Fruit fly (Drosophila melanogaster) whole organism, embryonic: Measurements from ENCODE around the gene pkaap.

ENCODE experiments used
- Atf6 ChIP-seq: fragments of 200-800 bp; sonication (Bioruptor generic); IDR thresholded peaks from 2 replicates; pipeline ENCODE4 v1.3.6; 2022; ENCODE audit warnings: missing biosample characterization, missing genetic modification characterization
- CG10147 ChIP-seq: fragments of 200-800 bp; sonication (Bioruptor generic); optimal IDR thresholded peaks from 2 replicates; lab custom pipeline; 2019; ENCODE audit warnings: missing biosample characterization, mild to moderate bottlenecking, missing genetic modification characterization, moderate library complexity
- CG11696 ChIP-seq: fragments of 200-800 bp; sonication (Bioruptor generic); IDR thresholded peaks from 2 replicates; pipeline ENCODE4 v1.3.6; 2022; ENCODE audit warnings: missing biosample characterization, missing genetic modification characterization
- CG12219 ChIP-seq: fragments of 200-800 bp; sonication (Bioruptor generic); optimal IDR thresholded peaks from 3 replicates; lab custom pipeline; 2018; ENCODE audit warnings: missing biosample characterization, mild to moderate bottlenecking, missing genetic modification characterization
- CG1233 ChIP-seq: fragments of 200-800 bp; sonication (Bioruptor generic); optimal IDR thresholded peaks from 4 replicates; lab custom pipeline; 2018; ENCODE audit warnings: missing biosample characterization, mild to moderate bottlenecking, missing genetic modification characterization
- CG12744 ChIP-seq: fragments of 200-800 bp; sonication (Bioruptor generic); optimal IDR thresholded peaks from 2 replicates; lab custom pipeline; 2016; ENCODE audit warnings: missing biosample characterization, missing genetic modification characterization
- CG13894 ChIP-seq: fragments of 200-800 bp; sonication (Bioruptor generic); optimal IDR thresholded peaks from 3 replicates; lab custom pipeline; 2018; ENCODE audit warnings: missing biosample characterization, mild to moderate bottlenecking, missing genetic modification characterization, moderate library complexity
- CG1647 ChIP-seq: fragments of 200-800 bp; sonication (Bioruptor generic); optimal IDR thresholded peaks from 3 replicates; lab custom pipeline; 2016; ENCODE audit warnings: missing biosample characterization, missing genetic modification characterization
- CG1832 ChIP-seq: fragments of 200-800 bp; sonication (Bioruptor generic); optimal IDR thresholded peaks from 2 replicates; lab custom pipeline; 2017; ENCODE audit warnings: missing biosample characterization, mild to moderate bottlenecking, missing genetic modification characterization, inconsistent platforms
- CG31441 ChIP-seq: fragments of 200-800 bp; sonication (Bioruptor generic); IDR thresholded peaks from 2 replicates; pipeline ENCODE4 v1.3.6; 2022; ENCODE audit warnings: missing biosample characterization, missing genetic modification characterization
- CG33557 ChIP-seq: fragments of 200-800 bp; sonication (Bioruptor generic); optimal IDR thresholded peaks from 2 replicates; lab custom pipeline; 2019; ENCODE audit warnings: missing biosample characterization, mild to moderate bottlenecking, missing genetic modification characterization, moderate library complexity
- CG4360 ChIP-seq: fragments of 200-800 bp; sonication (Bioruptor generic); IDR thresholded peaks from 2 replicates; pipeline ENCODE4 v1.3.6; 2022; ENCODE audit warnings: missing biosample characterization, missing genetic modification characterization
- CG4707 ChIP-seq: fragments of 200-800 bp; sonication (Bioruptor generic); optimal IDR thresholded peaks from 2 replicates; lab custom pipeline; 2018; ENCODE audit warnings: missing biosample characterization, mild to moderate bottlenecking, missing genetic modification characterization, moderate library complexity
- CG4730 ChIP-seq: fragments of 200-800 bp; sonication (Bioruptor generic); IDR thresholded peaks from 2 replicates; pipeline ENCODE4 v1.3.6; 2022; ENCODE audit warnings: missing biosample characterization, missing genetic modification characterization
- CG6254 ChIP-seq: fragments of 200-800 bp; sonication (Bioruptor generic); optimal IDR thresholded peaks from 3 replicates; lab custom pipeline; 2017; ENCODE audit warnings: mild to moderate bottlenecking, missing biosample characterization, missing genetic modification reagents, missing genetic modification characterization
- CG7372 ChIP-seq: fragments of 200-800 bp; sonication (Bioruptor generic); IDR thresholded peaks from 2 replicates; pipeline ENCODE4 v1.3.6; 2022; ENCODE audit warnings: missing biosample characterization, missing genetic modification characterization
- CG7928 ChIP-seq: fragments of 200-800 bp; sonication (Bioruptor generic); optimal IDR thresholded peaks from 2 replicates; lab custom pipeline; 2017; ENCODE audit warnings: missing biosample characterization, mild to moderate bottlenecking, missing genetic modification characterization
- CG8089 ChIP-seq: fragments of 200-800 bp; sonication (Bioruptor generic); optimal IDR thresholded peaks from 3 replicates; lab custom pipeline; 2016; ENCODE audit warnings: missing biosample characterization, missing genetic modification characterization
- CG8765 ChIP-seq: fragments of 200-800 bp; sonication (Bioruptor generic); IDR thresholded peaks from 2 replicates; pipeline ENCODE4 v1.3.6; 2022; ENCODE audit warnings: missing biosample characterization, missing genetic modification characterization
- Dip2 ChIP-seq: fragments of 200-800 bp; sonication (Bioruptor generic); IDR thresholded peaks from 2 replicates; pipeline ENCODE4 v1.3.6; 2022; ENCODE audit warnings: missing biosample characterization, missing genetic modification characterization
- HLH3B ChIP-seq: fragments of 200-800 bp; sonication (Bioruptor generic); IDR thresholded peaks from 2 replicates; pipeline ENCODE4 v1.3.6; 2022; ENCODE audit warnings: missing biosample characterization, missing genetic modification characterization
- HLH54F ChIP-seq: fragments of 200-800 bp; sonication (Bioruptor generic); optimal IDR thresholded peaks from 3 replicates; lab custom pipeline; 2016; ENCODE audit warnings: missing biosample characterization, missing genetic modification characterization
- HmgD ChIP-seq: fragments of 200-800 bp; sonication (Bioruptor generic); optimal IDR thresholded peaks from 3 replicates; lab custom pipeline; 2016; ENCODE audit warnings: missing biosample characterization, missing genetic modification characterization
- MTF-1 ChIP-seq: fragments of 200-800 bp; sonication (Bioruptor generic); optimal IDR thresholded peaks from 2 replicates; lab custom pipeline; 2018; ENCODE audit warnings: missing biosample characterization, mild to moderate bottlenecking, missing genetic modification characterization, borderline replicate concordance
- Nf-YB ChIP-seq: fragments of 200-800 bp; sonication (Bioruptor generic); optimal IDR thresholded peaks from 3 replicates; lab custom pipeline; 2019; ENCODE audit warnings: missing biosample characterization, mild to moderate bottlenecking, missing genetic modification characterization, moderate library complexity
- Oaz ChIP-seq: fragments of 200-800 bp; sonication (Bioruptor generic); IDR thresholded peaks from 2 replicates; pipeline ENCODE4 v1.3.6; 2022; ENCODE audit warnings: missing biosample characterization, missing genetic modification characterization
- Rx ChIP-seq: fragments of 200-800 bp; sonication (Bioruptor generic); IDR thresholded peaks from 2 replicates; pipeline ENCODE4 v1.3.6; 2022; ENCODE audit warnings: missing biosample characterization, missing genetic modification characterization
- Sin3A ChIP-seq: fragments of >200 bp; optimal IDR thresholded peaks from 2 replicates; lab custom pipeline; 2018
- Six4 ChIP-seq: fragments of 200-800 bp; sonication (Bioruptor generic); optimal IDR thresholded peaks from 2 replicates; lab custom pipeline; 2016; ENCODE audit warnings: missing biosample characterization, missing genetic modification characterization
- Spps ChIP-seq: fragments of 200-800 bp; sonication (Bioruptor generic); optimal IDR thresholded peaks from 2 replicates; lab custom pipeline; 2018; ENCODE audit warnings: missing biosample characterization, mild to moderate bottlenecking, missing genetic modification characterization
- Ssrp ChIP-seq: fragments of 200-800 bp; sonication (Bioruptor generic); optimal IDR thresholded peaks from 2 replicates; lab custom pipeline; 2018; ENCODE audit warnings: missing biosample characterization, mild to moderate bottlenecking, missing genetic modification characterization, moderate library complexity
- ap ChIP-seq: fragments of 200-800 bp; sonication (Bioruptor generic); IDR thresholded peaks from 2 replicates; pipeline ENCODE4 v1.3.6; 2022; ENCODE audit warnings: missing biosample characterization, missing genetic modification characterization
- bigmax ChIP-seq: fragments of 200-800 bp; sonication (Bioruptor generic); optimal IDR thresholded peaks from 2 replicates; lab custom pipeline; 2018; ENCODE audit warnings: missing biosample characterization, mild to moderate bottlenecking, missing genetic modification characterization
- cad ChIP-seq: fragments of >200 bp; optimal IDR thresholded peaks from 2 replicates; lab custom pipeline; 2017; ENCODE audit warnings: missing biosample characterization, missing genetic modification characterization
- caup ChIP-seq: fragments of 200-800 bp; sonication (Bioruptor generic); optimal IDR thresholded peaks from 3 replicates; lab custom pipeline; 2017; ENCODE audit warnings: missing biosample characterization, mild to moderate bottlenecking, missing genetic modification characterization, moderate library complexity; ENCODE audit not compliant: severe bottlenecking
- chinmo ChIP-seq: fragments of 200-800 bp; sonication (Bioruptor generic); IDR thresholded peaks from 4 replicates; pipeline ENCODE4 v1.3.6; 2022; ENCODE audit warnings: missing biosample characterization, missing genetic modification characterization; ENCODE audit not compliant: partially characterized antibody
- chm ChIP-seq: fragments of 200-800 bp; sonication (Bioruptor generic); IDR thresholded peaks from 2 replicates; pipeline ENCODE4 v1.3.6; 2022; ENCODE audit warnings: missing biosample characterization, missing genetic modification characterization
- crp ChIP-seq, 2 experiments: fragments of 200-800 bp; sonication (Bioruptor generic); optimal IDR thresholded peaks; 2 replicates in 1 of 2; 3 replicates in 1 of 2; lab custom pipeline; 2017; ENCODE audit warnings: missing biosample characterization in 2 of 2, missing genetic modification characterization in 2 of 2, mild to moderate bottlenecking in 1 of 2, moderate library complexity in 1 of 2
- dimm ChIP-seq: fragments of 200-800 bp; sonication (Bioruptor generic); IDR thresholded peaks from 2 replicates; pipeline ENCODE4 v1.3.6; 2022; ENCODE audit warnings: missing biosample characterization, missing genetic modification characterization
- eyg ChIP-seq: fragments of 200-800 bp; sonication (Bioruptor generic); optimal IDR thresholded peaks from 3 replicates; lab custom pipeline; 2016; ENCODE audit warnings: missing biosample characterization, missing genetic modification characterization
- fd3F ChIP-seq: fragments of 200-800 bp; sonication (Bioruptor generic); optimal IDR thresholded peaks from 2 replicates; lab custom pipeline; 2018; ENCODE audit warnings: missing biosample characterization, mild to moderate bottlenecking, missing genetic modification characterization, moderate library complexity
- hkb ChIP-seq, 2 experiments: fragments of 200-800 bp in 1 of 2; fragments of >200 bp in 1 of 2; sonication (Bioruptor generic) in 1 of 2; IDR thresholded peaks in 1 of 2; optimal IDR thresholded peaks in 1 of 2; 2 replicates each; pipeline versions ENCODE4 v1.3.6 to Lab custom; 2017 to 2022; ENCODE audit warnings: missing biosample characterization in 1 of 2, missing genetic modification characterization in 1 of 2
- nau ChIP-seq: fragments of 200-800 bp; sonication (Bioruptor generic); optimal IDR thresholded peaks from 3 replicates; lab custom pipeline; 2017; ENCODE audit warnings: missing biosample characterization, mild to moderate bottlenecking, missing genetic modification characterization, missing genetic modification reagents
- oc ChIP-seq: fragments of 200-800 bp; sonication (Bioruptor generic); optimal IDR thresholded peaks from 2 replicates; lab custom pipeline; 2018; ENCODE audit warnings: missing biosample characterization, mild to moderate bottlenecking, missing genetic modification characterization, moderate library complexity
- p53 ChIP-seq: fragments of 200-800 bp; sonication (Bioruptor generic); optimal IDR thresholded peaks from 2 replicates; lab custom pipeline; 2016; ENCODE audit warnings: missing biosample characterization, missing genetic modification characterization
- schlank ChIP-seq: fragments of 200-800 bp; sonication (Bioruptor generic); optimal IDR thresholded peaks from 2 replicates; lab custom pipeline; 2018; ENCODE audit warnings: missing biosample characterization, mild to moderate bottlenecking, missing genetic modification characterization
- wek ChIP-seq: fragments of 200-800 bp; sonication (Bioruptor generic); optimal IDR thresholded peaks from 3 replicates; lab custom pipeline; 2018; ENCODE audit warnings: missing biosample characterization, mild to moderate bottlenecking, missing genetic modification characterization, moderate library complexity
- yki ChIP-seq: fragments of >200 bp; optimal IDR thresholded peaks from 3 replicates; lab custom pipeline; 2018
- zen ChIP-seq: fragments of 200-800 bp; sonication (Bioruptor generic); optimal IDR thresholded peaks from 3 replicates; lab custom pipeline; 2018; ENCODE audit warnings: missing biosample characterization, mild to moderate bottlenecking, missing genetic modification characterization, moderate library complexity
- zfh2 ChIP-seq: fragments of 200-800 bp; sonication (Bioruptor generic); optimal IDR thresholded peaks from 2 replicates; lab custom pipeline; 2016; ENCODE audit warnings: missing biosample characterization, missing genetic modification characterization

Gene pkaap

dm6 chr2L:16279774-16280252 is 8.3 kb upstream of the pkaap start (continued):
- TF ChIP-seq caup, result peak; percentile 77
- TF ChIP-seq Dip2 (GFP tag; lab: Robert Waterston, UW), result peak; percentile 27; the same call in 1 of the 2 replicates
- TF ChIP-seq Oaz (GFP tag; lab: Robert Waterston, UW), result peak; percentile 84
- TF ChIP-seq CG10147 (GFP tag; lab: Kevin White, UChicago), result peak; percentile 86
- TF ChIP-seq nau (GFP tag; lab: Kevin White, UChicago), result peak; percentile 93
- no peak for TF ChIP-seq yki (lab: Kevin White, UChicago)
- peak; percentile 49 to 81 for TF ChIP-seq crp (GFP tag; optimal IDR thresholded peaks at IDR 0.05; lab: Kevin White, UChicago)
- TF ChIP-seq wek, result peak; percentile 91
- TF ChIP-seq CG4707 (GFP tag; lab: Kevin White, UChicago), result peak; percentile 75
- no peak for TF ChIP-seq CG11696
- TF ChIP-seq CG4730 (GFP tag; lab: Robert Waterston, UW), result peak; percentile 71
- no peak for TF ChIP-seq CG8765 (GFP tag; lab: Robert Waterston, UW)
- TF ChIP-seq ap (GFP tag; lab: Robert Waterston, UW), result peak; percentile 71
- TF ChIP-seq zfh2 (GFP tag; lab: Kevin White, UChicago), result peak; percentile 3
- peak; percentile 87 for TF ChIP-seq bigmax (GFP tag; lab: Kevin White, UChicago)
- TF ChIP-seq oc (tag; lab: Kevin White, UChicago), result peak; percentile 89
- no peak for TF ChIP-seq CG13894 (tag; lab: Kevin White, UChicago)
- peak; percentile 88 for TF ChIP-seq CG1233 (GFP tag; lab: Kevin White, UChicago)
- TF ChIP-seq CG7372 (GFP tag; lab: Robert Waterston, UW), result peak; percentile 62
- peak; percentile 74 for TF ChIP-seq cad (GFP tag; lab: Kevin White, UChicago)
- peak; percentile 79 for TF ChIP-seq HLH54F (GFP tag; lab: Kevin White, UChicago)
- TF ChIP-seq hkb (optimal IDR thresholded peaks at IDR 0.05; lab: Kevin White, UChicago), result no peak
- peak; percentile 83 for TF ChIP-seq hkb (GFP tag; IDR thresholded peaks at IDR 0.05; lab: Robert Waterston, UW)
- TF ChIP-seq CG6254, result peak; percentile 87
- TF ChIP-seq CG1647 (GFP tag; lab: Kevin White, UChicago), result peak; percentile 80
- peak; percentile 92 for TF ChIP-seq Six4
- peak; percentile 95 for TF ChIP-seq Ssrp (tag; lab: Kevin White, UChicago)
- TF ChIP-seq MTF-1 (GFP tag; lab: Kevin White, UChicago), result peak; percentile 51
- peak; percentile 80 for TF ChIP-seq Nf-YB (GFP tag; lab: Kevin White, UChicago)
- peak; percentile 72 for TF ChIP-seq CG12744 (GFP tag; lab: Kevin White, UChicago)
- no peak for TF ChIP-seq HmgD (GFP tag; lab: Kevin White, UChicago)
- peak; percentile 81 for TF ChIP-seq CG8089 (GFP tag; lab: Kevin White, UChicago)
- TF ChIP-seq Atf6 (GFP tag; lab: Robert Waterston, UW), result peak; percentile 66
- TF ChIP-seq HLH3B (GFP tag; lab: Robert Waterston, UW), result peak; percentile 83
- peak; percentile 76 for TF ChIP-seq CG33557 (GFP tag; lab: Kevin White, UChicago)
- TF ChIP-seq Rx (GFP tag; lab: Robert Waterston, UW), result peak; percentile 56
- TF ChIP-seq eyg (GFP tag; lab: Kevin White, UChicago), result peak; percentile 68
- peak; percentile 97 for TF ChIP-seq CG31441 (GFP tag; lab: Robert Waterston, UW)
- TF ChIP-seq dimm (GFP tag; lab: Robert Waterston, UW), result peak; percentile 50; the same call in 1 of the 2 replicates
- TF ChIP-seq CG7928 (GFP tag; lab: Kevin White, UChicago), result peak; percentile 36
- peak; percentile 41; the same call in 1 of the 2 replicates for TF ChIP-seq chm (GFP tag; lab: Robert Waterston, UW)
- TF ChIP-seq p53 (GFP tag; lab: Kevin White, UChicago), result no peak
- peak; percentile 91 for TF ChIP-seq CG12219
- TF ChIP-seq fd3F, result peak; percentile 85
- peak; percentile 89; the same call in 3 of the 4 replicates for TF ChIP-seq chinmo (GFP tag; lab: Robert Waterston, UW)
- no peak for TF ChIP-seq Sin3A
- TF ChIP-seq zen (tag; lab: Kevin White, UChicago), result peak; percentile 59
- TF ChIP-seq schlank (tag; lab: Kevin White, UChicago), result peak; percentile 45
- peak; percentile 68 for TF ChIP-seq CG1832 (GFP tag; lab: Kevin White, UChicago)
- TF ChIP-seq CG4360 (GFP tag; lab: Robert Waterston, UW), result peak; percentile 71
- peak; percentile 78 for TF ChIP-seq Spps (tag; lab: Kevin White, UChicago)
